Fruit fly (Drosophila melanogaster) whole organism, wandering third instar larva: ENCODE data around the gene CG6126.

Source experiments
- Abd-B ChIP-seq: fragments of >200 bp; optimal IDR thresholded peaks from 2 replicates; lab custom pipeline; 2017; ENCODE audit warnings: missing biosample characterization, missing genetic modification characterization
- CG32264 ChIP-seq: fragments of 200-800 bp; sonication (Bioruptor generic); optimal IDR thresholded peaks from 2 replicates; lab custom pipeline; 2016; ENCODE audit warnings: missing biosample characterization, missing genetic modification characterization
- CG9705 ChIP-seq: fragments of 200-800 bp; sonication (Bioruptor generic); optimal IDR thresholded peaks from 2 replicates; lab custom pipeline; 2018; ENCODE audit warnings: missing biosample characterization, mild to moderate bottlenecking, missing genetic modification characterization
- CrebA ChIP-seq: fragments of 200-800 bp; sonication (Bioruptor generic); optimal IDR thresholded peaks from 2 replicates; lab custom pipeline; 2016; ENCODE audit warnings: missing biosample characterization, mild to moderate bottlenecking, missing genetic modification characterization, borderline replicate concordance
- Dfd ChIP-seq: fragments of >200 bp; optimal IDR thresholded peaks from 2 replicates; lab custom pipeline; 2017; ENCODE audit warnings: missing biosample characterization, missing genetic modification characterization
- Dif ChIP-seq: fragments of 200-275, 200-300 bp; sonication (Bioruptor generic); optimal IDR thresholded peaks from 2 replicates; lab custom pipeline; 2018; ENCODE audit warnings: missing biosample characterization, missing genetic modification characterization; ENCODE audit not compliant: partially characterized antibody
- GATAd ChIP-seq: sonication (Bioruptor generic); optimal IDR thresholded peaks from 2 replicates; lab custom pipeline; 2016; ENCODE audit warnings: missing biosample characterization, missing genetic modification characterization
- HLH106 ChIP-seq: fragments of 200-800 bp; optimal IDR thresholded peaks from 3 replicates; lab custom pipeline; 2019; ENCODE audit warnings: missing biosample characterization, mild to moderate bottlenecking, missing genetic modification characterization, moderate library complexity
- Hnf4 ChIP-seq: fragments of 200-800 bp; sonication (Bioruptor generic); optimal IDR thresholded peaks from 2 replicates; lab custom pipeline; 2016; ENCODE audit warnings: missing biosample characterization, mild to moderate bottlenecking, missing genetic modification characterization
- Hr78 ChIP-seq: fragments of >200 bp; optimal IDR thresholded peaks from 2 replicates; lab custom pipeline; 2017; ENCODE audit warnings: missing biosample characterization, missing genetic modification characterization
- Hr83 ChIP-seq: fragments of 200-300 bp; sonication (Bioruptor generic); optimal IDR thresholded peaks from 2 replicates; lab custom pipeline; 2016; ENCODE audit warnings: missing biosample characterization, mild to moderate bottlenecking, missing genetic modification characterization, moderate library complexity; ENCODE audit not compliant: poor library complexity, severe bottlenecking
- Jra ChIP-seq: sonication (Bioruptor generic); optimal IDR thresholded peaks from 2 replicates; lab custom pipeline; 2016; ENCODE audit warnings: missing biosample characterization, missing genetic modification characterization
- Mio ChIP-seq: sonication (Bioruptor generic); optimal IDR thresholded peaks from 2 replicates; lab custom pipeline; 2016; ENCODE audit warnings: missing biosample characterization, missing genetic modification characterization
- Myc ChIP-seq: fragments of >200 bp; optimal IDR thresholded peaks from 2 replicates; lab custom pipeline; 2017
- N ChIP-seq: fragments of >200 bp; optimal IDR thresholded peaks from 2 replicates; lab custom pipeline; 2018; ENCODE audit warnings: missing biosample characterization, missing external identifiers, missing genetic modification characterization
- OdsH ChIP-seq: fragments of 200-800 bp; sonication (Bioruptor generic); optimal IDR thresholded peaks from 2 replicates; lab custom pipeline; 2016; ENCODE audit warnings: missing biosample characterization, mild to moderate bottlenecking, missing genetic modification characterization
- Rel ChIP-seq, 2 experiments: fragments of 200-800 bp; sonication (Bioruptor generic) in 1 of 2; optimal IDR thresholded peaks; 2 replicates in 1 of 2; 3 replicates in 1 of 2; lab custom pipeline; 2016 to 2019; ENCODE audit warnings: mild to moderate bottlenecking in 2 of 2, missing biosample characterization in 2 of 2, missing genetic modification characterization in 2 of 2, moderate library complexity in 1 of 2
- Sp1 ChIP-seq: fragments of 200-800 bp; sonication (Bioruptor generic); optimal IDR thresholded peaks from 3 replicates; lab custom pipeline; 2019; ENCODE audit warnings: missing biosample characterization, mild to moderate bottlenecking, missing genetic modification characterization, moderate library complexity
- Vsx2 ChIP-seq: fragments of 200-300, 225-300 bp; sonication (Bioruptor generic); optimal IDR thresholded peaks from 2 replicates; lab custom pipeline; 2018; ENCODE audit warnings: missing biosample characterization, missing genetic modification characterization; ENCODE audit not compliant: partially characterized antibody
- br ChIP-seq: fragments of 200-800 bp; sonication (Bioruptor generic); optimal IDR thresholded peaks from 2 replicates; lab custom pipeline; 2016; ENCODE audit warnings: missing biosample characterization, missing genetic modification characterization
- brk ChIP-seq: fragments of 200-800 bp; sonication (Bioruptor generic); optimal IDR thresholded peaks from 2 replicates; lab custom pipeline; 2016; ENCODE audit warnings: missing biosample characterization, mild to moderate bottlenecking, missing genetic modification characterization
- dl ChIP-seq, 2 experiments: fragments of 175-275, 200-275 bp in 1 of 2; fragments of 200-275 bp in 1 of 2; sonication (Bioruptor generic); optimal IDR thresholded peaks; lab custom pipeline; 2018; ENCODE audit warnings: mild to moderate bottlenecking in 2 of 2, missing biosample characterization in 2 of 2, missing genetic modification characterization in 2 of 2, moderate library complexity in 2 of 2; ENCODE audit not compliant: partially characterized antibody in 2 of 2, insufficient read depth in 1 of 2
- dmrt93B ChIP-seq: fragments of 200-800 bp; sonication (Bioruptor generic); optimal IDR thresholded peaks from 2 replicates; lab custom pipeline; 2018; ENCODE audit warnings: missing biosample characterization, mild to moderate bottlenecking, missing genetic modification characterization
- dsf ChIP-seq: sonication (Bioruptor generic); optimal IDR thresholded peaks from 2 replicates; lab custom pipeline; 2016; ENCODE audit warnings: missing biosample characterization, missing genetic modification characterization, borderline replicate concordance
- ey ChIP-seq: fragments of 200-800 bp; sonication (Bioruptor generic); optimal IDR thresholded peaks from 2 replicates; lab custom pipeline; 2016; ENCODE audit warnings: missing biosample characterization, missing genetic modification characterization
- foxo ChIP-seq, 2 experiments: fragments of 200-800 bp; sonication (Bioruptor generic); optimal IDR thresholded peaks; 2 replicates in 1 of 2; 3 replicates in 1 of 2; lab custom pipeline; 2016 to 2017; ENCODE audit warnings: missing biosample characterization in 2 of 2, missing genetic modification characterization in 2 of 2
- fru ChIP-seq: fragments of 200-800 bp; sonication (Bioruptor generic); optimal IDR thresholded peaks from 3 replicates; lab custom pipeline; 2016; ENCODE audit warnings: missing biosample characterization, mild to moderate bottlenecking, missing genetic modification characterization
- h ChIP-seq: fragments of 200-800 bp; sonication (Bioruptor generic); optimal IDR thresholded peaks from 3 replicates; lab custom pipeline; 2016; ENCODE audit warnings: missing biosample characterization, mild to moderate bottlenecking, missing genetic modification characterization
- jim ChIP-seq: fragments of 175-275, 200-325 bp; sonication (Bioruptor generic); optimal IDR thresholded peaks from 2 replicates; lab custom pipeline; 2016; ENCODE audit warnings: missing biosample characterization, mild to moderate bottlenecking, missing genetic modification characterization
- lola ChIP-seq: fragments of >200 bp; optimal IDR thresholded peaks from 2 replicates; lab custom pipeline; 2017; ENCODE audit warnings: missing biosample characterization, missing genetic modification characterization
- pan ChIP-seq: fragments of >200 bp; optimal IDR thresholded peaks from 2 replicates; lab custom pipeline; 2017
- psq ChIP-seq: fragments of 200-800 bp; sonication (Bioruptor generic); optimal IDR thresholded peaks from 3 replicates; lab custom pipeline; 2017; ENCODE audit warnings: missing biosample characterization, mild to moderate bottlenecking, missing genetic modification characterization, moderate library complexity
- rgr ChIP-seq: fragments of 200-800 bp; sonication (Bioruptor generic); optimal IDR thresholded peaks from 3 replicates; lab custom pipeline; 2016; ENCODE audit warnings: missing biosample characterization, mild to moderate bottlenecking, missing genetic modification characterization
- sage ChIP-seq: fragments of 200-800 bp; sonication (Bioruptor generic); optimal IDR thresholded peaks from 2 replicates; lab custom pipeline; 2016; ENCODE audit warnings: missing biosample characterization, mild to moderate bottlenecking, missing genetic modification characterization
- sv ChIP-seq: fragments of 200-800 bp; sonication (Bioruptor generic); optimal IDR thresholded peaks from 3 replicates; lab custom pipeline; 2016; ENCODE audit warnings: missing biosample characterization, missing genetic modification characterization
- tai ChIP-seq: sonication (Bioruptor generic); optimal IDR thresholded peaks from 2 replicates; lab custom pipeline; 2016; ENCODE audit warnings: missing biosample characterization, missing genetic modification characterization
- usp ChIP-seq: fragments of >200 bp; optimal IDR thresholded peaks from 2 replicates; lab custom pipeline; 2017; ENCODE audit warnings: missing biosample characterization, missing genetic modification characterization
- woc ChIP-seq: sonication (Bioruptor generic); optimal IDR thresholded peaks from 2 replicates; lab custom pipeline; 2016; ENCODE audit warnings: missing biosample characterization, mild to moderate bottlenecking, missing genetic modification characterization

CG6126 gene

DNA sequence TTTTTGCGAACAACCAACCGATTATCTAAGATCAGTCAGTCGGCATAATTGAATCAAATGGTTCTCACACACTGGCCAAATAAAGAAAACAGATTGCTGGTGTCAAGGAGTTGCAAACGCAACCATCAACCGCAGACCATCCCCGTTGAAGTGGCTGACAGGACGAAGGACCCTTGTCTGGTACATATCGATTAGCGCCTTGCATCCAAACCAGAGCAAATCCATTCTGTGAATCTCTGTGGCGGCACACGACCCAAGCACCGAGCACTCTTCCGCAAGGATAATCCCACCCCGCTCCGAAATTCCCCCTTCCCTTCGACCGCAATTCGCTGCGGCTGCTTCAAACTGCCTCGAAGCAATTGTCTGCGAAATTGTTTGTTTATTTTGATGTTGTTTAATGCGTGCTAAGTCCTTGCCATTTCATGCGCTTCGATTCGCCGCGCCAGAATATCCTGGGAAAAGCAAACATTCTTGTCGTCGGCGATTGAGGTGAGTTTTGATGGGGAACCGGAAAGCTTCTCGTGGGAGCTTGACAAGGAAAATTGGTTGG lies 49.5 kb downstream of the CG6126 start:
- TF ChIP-seq CG32264 (GFP tag; lab: Kevin White, UChicago) (no peak), rgr (GFP tag; lab: Kevin White, UChicago) (no peak), fru (GFP tag; lab: Kevin White, UChicago) (no peak), h (no peak), ey (GFP tag; lab: Kevin White, UChicago) (no peak), jim (no peak)

- no peak for TF ChIP-seq ey (GFP tag; lab: Kevin White, UChicago)
- TF ChIP-seq Hnf4, result no peak
- TF ChIP-seq h, result no peak
- no peak for TF ChIP-seq N (GFP tag; lab: Kevin White, UChicago)
- TF ChIP-seq Dif (GFP tag; lab: Kevin White, UChicago), result no peak
- no peak for TF ChIP-seq OdsH
- no peak for TF ChIP-seq Jra (GFP tag; lab: Kevin White, UChicago)
- TF ChIP-seq brk (GFP tag; lab: Kevin White, UChicago), result no peak
- TF ChIP-seq woc (GFP tag; lab: Kevin White, UChicago), result no peak
- TF ChIP-seq sage (GFP tag; lab: Kevin White, UChicago), result no peak
- no peak for TF ChIP-seq jim
- TF ChIP-seq HLH106 (tag; lab: Kevin White, UChicago), result no peak
- TF ChIP-seq tai (GFP tag; lab: Kevin White, UChicago), result no peak
- TF ChIP-seq Abd-B, result no peak
These were observed 50.5 kb downstream of the CG6126 start for dm6 chr3R:16152369-16152768.

- no peak for TF ChIP-seq Hr78 (GFP tag; lab: Kevin White, UChicago)
- no peak for TF ChIP-seq sv (GFP tag; lab: Kevin White, UChicago)
- TF ChIP-seq dl (GFP tag; optimal IDR thresholded peaks at IDR 0.05; lab: Kevin White, UChicago; ENCODE audit: insufficient read depth in 1 of 2, partially characterized antibody in 2 of 2), result no peak
- no peak for TF ChIP-seq CG9705 (GFP tag; lab: Kevin White, UChicago)
- TF ChIP-seq jim, result no peak
- no peak for TF ChIP-seq CrebA
- TF ChIP-seq Mio (GFP tag; lab: Kevin White, UChicago), result no peak
- TF ChIP-seq br (GFP tag; lab: Kevin White, UChicago), result no peak
- TF ChIP-seq pan, result no peak
- no peak for TF ChIP-seq Vsx2
- peak; percentile 31 for TF ChIP-seq dmrt93B (GFP tag; lab: Kevin White, UChicago)
- no peak for TF ChIP-seq Hr83 (GFP tag; lab: Kevin White, UChicago)
- TF ChIP-seq brk (GFP tag; lab: Kevin White, UChicago), result no peak
- TF ChIP-seq tai (GFP tag; lab: Kevin White, UChicago), result no peak
- TF ChIP-seq fru (GFP tag; lab: Kevin White, UChicago), result no peak
- TF ChIP-seq HLH106 (tag; lab: Kevin White, UChicago), result peak; percentile 9
- TF ChIP-seq sage (GFP tag; lab: Kevin White, UChicago), result no peak
- TF ChIP-seq psq (GFP tag; lab: Kevin White, UChicago), result no peak
- no peak for TF ChIP-seq Rel (GFP tag; optimal IDR thresholded peaks at IDR 0.05; lab: Kevin White, UChicago)
- TF ChIP-seq Rel (tag; optimal IDR thresholded peaks at IDR 0.05; lab: Kevin White, UChicago), result no peak
- TF ChIP-seq foxo (GFP tag; optimal IDR thresholded peaks at IDR 0.05; lab: Kevin White, UChicago), result peak in 1 of 2 experiments; percentile 12
- TF ChIP-seq Myc, result no peak
- no peak for TF ChIP-seq Dfd (GFP tag; lab: Kevin White, UChicago)
- no peak for TF ChIP-seq GATAd (GFP tag; lab: Kevin White, UChicago)
- peak; percentile 17 for TF ChIP-seq h
- no peak for TF ChIP-seq N (GFP tag; lab: Kevin White, UChicago)
- no peak for TF ChIP-seq lola
- no peak for TF ChIP-seq woc (GFP tag; lab: Kevin White, UChicago)
- no peak for TF ChIP-seq dsf (GFP tag; lab: Kevin White, UChicago)
- no peak for TF ChIP-seq CG32264 (GFP tag; lab: Kevin White, UChicago)
- TF ChIP-seq Hnf4, result no peak
- peak; percentile 33 for TF ChIP-seq Sp1
- no peak for TF ChIP-seq OdsH
- no peak for TF ChIP-seq usp (GFP tag; lab: Kevin White, UChicago)
- TF ChIP-seq Abd-B, result no peak
- TF ChIP-seq Dif (GFP tag; lab: Kevin White, UChicago), result no peak
- TF ChIP-seq Jra (GFP tag; lab: Kevin White, UChicago), result no peak
- no peak for TF ChIP-seq rgr (GFP tag; lab: Kevin White, UChicago)
These were observed 51.5 kb downstream of the CG6126 start, which contains the start of gene Fer2 for dm6 chr3R:16151239-16151860. Gene Fer2, minus strand, starts transcription at chr3R:16151312.
